Fruit fly (Drosophila melanogaster): ENCODE results near the gene PIG-C.

The PIG-C gene

DNA sequence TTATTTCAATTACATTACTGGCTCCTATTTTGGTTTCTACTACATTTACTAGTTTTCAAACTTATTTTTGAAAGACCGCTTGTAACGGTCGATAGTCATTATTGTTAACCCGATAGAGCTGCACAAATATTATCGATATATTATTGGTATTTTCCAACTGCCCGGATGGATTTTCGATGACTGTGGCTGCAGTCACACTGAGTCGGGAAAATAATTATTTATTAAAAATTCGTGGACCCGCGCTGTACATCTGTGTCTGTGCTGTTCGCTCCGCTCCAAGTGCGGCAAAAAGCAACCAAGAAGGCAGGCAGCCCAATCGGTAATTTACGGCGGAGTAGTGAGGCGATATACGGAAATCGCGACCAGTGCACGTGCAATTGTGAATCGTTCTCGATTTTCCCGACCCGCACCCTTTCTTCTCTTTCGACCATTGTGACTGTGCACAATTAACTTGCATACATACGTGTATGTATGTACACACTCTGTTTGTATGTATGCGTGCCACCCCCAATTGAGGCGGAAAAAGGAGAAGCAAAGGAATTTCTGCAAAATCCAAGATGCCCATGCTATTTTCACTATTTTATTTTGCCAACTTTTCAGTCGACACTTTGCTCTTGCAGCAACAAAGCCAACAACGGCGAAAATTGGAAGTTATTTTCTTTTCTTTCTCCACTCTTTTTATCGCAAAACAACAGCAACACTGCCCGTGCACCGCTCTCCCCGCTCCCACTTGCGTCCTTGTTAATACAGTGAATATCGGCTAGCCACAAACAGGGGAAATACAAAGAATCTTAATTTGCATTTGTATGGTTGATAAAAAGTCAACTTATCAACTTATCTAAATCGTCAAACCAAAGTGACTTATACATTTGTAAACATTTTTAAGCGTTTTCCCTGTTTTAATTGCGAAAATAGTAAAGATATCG lies 15.2 kb downstream of the PIG-C start, which contains the start of gene ZnT63C (continued):
- TF ChIP-seq topi (GFP tag; optimal IDR thresholded peaks at IDR 0.05) = peak; percentile 15
- peak; percentile 6 for TF ChIP-seq Ets21C (GFP tag; optimal IDR thresholded peaks at IDR 0.05)
- peak; percentile 43; the same call in 1 of the 3 replicates for TF ChIP-seq CG8119 (GFP tag; IDR thresholded peaks at IDR 0.05)
- TF ChIP-seq CG11762 (GFP tag; optimal IDR thresholded peaks at IDR 0.05; ENCODE audit: insufficient read depth) = no peak
- peak in 1 of 2 experiments; percentile 11 for TF ChIP-seq salr (GFP tag; optimal IDR thresholded peaks at IDR 0.05)
- TF ChIP-seq OdsH (GFP tag; optimal IDR thresholded peaks at IDR 0.05) = peak; percentile 16
- TF ChIP-seq CG32006 (GFP tag; optimal IDR thresholded peaks at IDR 0.05) = peak; percentile 35
- TF ChIP-seq CG6854 (GFP tag; optimal IDR thresholded peaks at IDR 0.05) = peak; percentile 52
- no peak for TF ChIP-seq CG6792 (GFP tag; optimal IDR thresholded peaks at IDR 0.05)
- no peak for TF ChIP-seq dac (GFP tag; optimal IDR thresholded peaks at IDR 0.05)
- no peak for TF ChIP-seq CG8319 (GFP tag; optimal IDR thresholded peaks at IDR 0.05)
- TF ChIP-seq lz (GFP tag; optimal IDR thresholded peaks at IDR 0.05) = peak; percentile 39
- TF ChIP-seq fkh (GFP tag; optimal IDR thresholded peaks at IDR 0.05) = no peak
- peak; percentile 43; the same call in 2 of the 3 replicates for TF ChIP-seq CG6163 (GFP tag; IDR thresholded peaks at IDR 0.05)
- TF ChIP-seq vri (GFP tag; optimal IDR thresholded peaks at IDR 0.05) = peak; percentile 41
- peak; percentile 64 for TF ChIP-seq CG10669 (GFP tag; optimal IDR thresholded peaks at IDR 0.05)
- TF ChIP-seq Met (GFP tag; optimal IDR thresholded peaks at IDR 0.05) = peak; percentile 46
- TF ChIP-seq CG15336 (GFP tag; IDR thresholded peaks at IDR 0.05) = 0 out of 2 replicates have a peak, but pooled peaks have one; percentile 18
- peak; percentile 45 for TF ChIP-seq Hr39 (GFP tag; optimal IDR thresholded peaks at IDR 0.05)
- peak; percentile 25 for TF ChIP-seq esn (GFP tag; optimal IDR thresholded peaks at IDR 0.05)
- TF ChIP-seq Eip78C (GFP tag) = peak; percentile 69
- TF ChIP-seq CG34406 (GFP tag; optimal IDR thresholded peaks at IDR 0.05) = no peak
- peak; percentile 32 for TF ChIP-seq CG3032 (tag; optimal IDR thresholded peaks at IDR 0.05)
- no peak for TF ChIP-seq achi (GFP tag; optimal IDR thresholded peaks at IDR 0.05)
- no peak for TF ChIP-seq CG16779 (tag; optimal IDR thresholded peaks at IDR 0.05)

dm6 chr3L:3303087-3303526 lies 15.9 kb downstream of the PIG-C start, which contains the start of gene CG14968:
TSS of gene CG14968 (minus strand) at chr3L:3303112.
- TF ChIP-seq CG8119 (GFP tag; IDR thresholded peaks at IDR 0.05) (peak; percentile 97), Eip93F (GFP tag; optimal IDR thresholded peaks at IDR 0.05) (peak; percentile 94), net (GFP tag; optimal IDR thresholded peaks at IDR 0.05) (peak; percentile 92), Sox14 (GFP tag; optimal IDR thresholded peaks at IDR 0.05) (peak; percentile 87), CG11762 (GFP tag; optimal IDR thresholded peaks at IDR 0.05; ENCODE audit: insufficient read depth) (peak; percentile 88), OdsH (GFP tag; optimal IDR thresholded peaks at IDR 0.05) (peak; percentile 97), CG3919 (GFP tag; optimal IDR thresholded peaks at IDR 0.05) (peak; percentile 97), Hr39 (GFP tag; optimal IDR thresholded peaks at IDR 0.05) (peak; percentile 84), CG8632 (GFP tag; optimal IDR thresholded peaks at IDR 0.05) (peak; percentile 96), CG6276 (GFP tag; optimal IDR thresholded peaks at IDR 0.05) (peak; percentile 93), CG31627 (GFP tag; optimal IDR thresholded peaks at IDR 0.05) (peak; percentile 89), Hr38 (GFP tag; optimal IDR thresholded peaks at IDR 0.05) (no peak), CG15336 (GFP tag; IDR thresholded peaks at IDR 0.05) (peak; percentile 97), eg (GFP tag; IDR thresholded peaks at IDR 0.05) (peak; percentile 97), Met (GFP tag; optimal IDR thresholded peaks at IDR 0.05) (peak; percentile 92), Eip75B (GFP tag; optimal IDR thresholded peaks at IDR 0.05) (peak; percentile 88), achi (GFP tag; optimal IDR thresholded peaks at IDR 0.05) (peak; percentile 95), Smox (GFP tag; optimal IDR thresholded peaks at IDR 0.05) (peak; percentile 95), CG4318 (GFP tag; optimal IDR thresholded peaks at IDR 0.05) (peak; percentile 89), Lpt (GFP tag; optimal IDR thresholded peaks at IDR 0.05) (peak; percentile 88), CG10631 (GFP tag; optimal IDR thresholded peaks at IDR 0.05) (peak; percentile 89), Blimp-1 (GFP tag; optimal IDR thresholded peaks at IDR 0.05) (peak; percentile 89), svp (GFP tag) (peak; percentile 96), Ets21C (GFP tag; optimal IDR thresholded peaks at IDR 0.05) (peak; percentile 83), fd59A (GFP tag; optimal IDR thresholded peaks at IDR 0.05) (peak; percentile 80), vri (GFP tag; optimal IDR thresholded peaks at IDR 0.05) (peak; percentile 92), salr (GFP tag; optimal IDR thresholded peaks at IDR 0.05) (peak; percentile 79 to 80), esn (GFP tag; optimal IDR thresholded peaks at IDR 0.05) (peak; percentile 95), fkh (GFP tag; optimal IDR thresholded peaks at IDR 0.05) (peak; percentile 31), CG11902 (GFP tag; optimal IDR thresholded peaks at IDR 0.05) (peak; percentile 93), dac (GFP tag; optimal IDR thresholded peaks at IDR 0.05) (peak; percentile 83), topi (GFP tag; optimal IDR thresholded peaks at IDR 0.05) (peak; percentile 97), CG10669 (GFP tag; optimal IDR thresholded peaks at IDR 0.05) (peak; percentile 93), cyc (GFP tag; optimal IDR thresholded peaks at IDR 0.05) (peak; percentile 96), Gug (GFP tag; IDR thresholded peaks at IDR 0.05) (peak; percentile 95), CG11294 (GFP tag; IDR thresholded peaks at IDR 0.05) (peak; percentile 94)
